Fruit fly (Drosophila melanogaster) whole organism, embryonic: ENCODE results near the gene Kal1.

Source experiments
- Adf1 ChIP-seq: fragments of 200-800 bp; sonication (Bioruptor generic); IDR thresholded peaks from 2 replicates; pipeline ENCODE4 v1.3.6; 2022; ENCODE audit warnings: missing biosample characterization, missing genetic modification characterization
- Bteb2 ChIP-seq: fragments of 200-800 bp; sonication (Bioruptor generic); optimal IDR thresholded peaks from 2 replicates; lab custom pipeline; 2016; ENCODE audit warnings: missing biosample characterization, missing genetic modification characterization
- CG12769 ChIP-seq: fragments of 200-800 bp; sonication (Bioruptor generic); optimal IDR thresholded peaks from 2 replicates; lab custom pipeline; 2019; ENCODE audit warnings: missing biosample characterization, mild to moderate bottlenecking, missing genetic modification characterization, moderate library complexity
- CG12942 ChIP-seq: fragments of 200-800 bp; sonication (Bioruptor generic); optimal IDR thresholded peaks from 3 replicates; lab custom pipeline; 2016; ENCODE audit warnings: missing biosample characterization, missing genetic modification characterization
- CG13123 ChIP-seq: fragments of 200-800 bp; sonication (Bioruptor generic); optimal IDR thresholded peaks from 2 replicates; lab custom pipeline; 2016; ENCODE audit warnings: missing biosample characterization, missing genetic modification characterization
- CG15479 ChIP-seq: fragments of 200-800 bp; sonication (Bioruptor generic); optimal IDR thresholded peaks from 3 replicates; lab custom pipeline; 2019; ENCODE audit warnings: missing biosample characterization, mild to moderate bottlenecking, missing genetic modification characterization, moderate library complexity
- CG16815 ChIP-seq: fragments of 200-800 bp; sonication (Bioruptor generic); optimal IDR thresholded peaks from 3 replicates; lab custom pipeline; 2017; ENCODE audit warnings: missing biosample characterization, mild to moderate bottlenecking, missing genetic modification characterization
- CG17359 ChIP-seq: fragments of 200-800 bp; sonication (Bioruptor generic); optimal IDR thresholded peaks from 3 replicates; lab custom pipeline; 2018; ENCODE audit warnings: missing biosample characterization, mild to moderate bottlenecking, missing genetic modification characterization, moderate library complexity
- CG17802 ChIP-seq: fragments of 200-800 bp; sonication (Bioruptor generic); optimal IDR thresholded peaks from 2 replicates; lab custom pipeline; 2018; ENCODE audit warnings: missing biosample characterization, mild to moderate bottlenecking, missing genetic modification characterization, moderate library complexity
- CG2120 ChIP-seq: fragments of 200-800 bp; sonication (Bioruptor generic); optimal IDR thresholded peaks from 3 replicates; lab custom pipeline; 2016; ENCODE audit warnings: missing biosample characterization, missing genetic modification characterization
- CG2129 ChIP-seq: fragments of 200-800 bp; sonication (Bioruptor generic); IDR thresholded peaks from 2 replicates; pipeline ENCODE4 v1.3.6; 2022; ENCODE audit warnings: missing biosample characterization, missing genetic modification characterization; ENCODE audit not compliant: partially characterized antibody
- CG2202 ChIP-seq: fragments of 200-800 bp; sonication (Bioruptor generic); optimal IDR thresholded peaks from 2 replicates; lab custom pipeline; 2018; ENCODE audit warnings: missing biosample characterization, mild to moderate bottlenecking, missing genetic modification characterization
- CG3065 ChIP-seq: fragments of 200-800 bp; sonication (Bioruptor generic); optimal IDR thresholded peaks from 2 replicates; lab custom pipeline; 2016; ENCODE audit warnings: missing biosample characterization, missing genetic modification characterization
- CG7271 ChIP-seq: fragments of 200-800 bp; sonication (Bioruptor generic); optimal IDR thresholded peaks from 2 replicates; lab custom pipeline; 2018; ENCODE audit warnings: missing biosample characterization, mild to moderate bottlenecking, missing genetic modification characterization, moderate library complexity
- CG8281 ChIP-seq: fragments of 200-800 bp; sonication (Bioruptor generic); optimal IDR thresholded peaks from 2 replicates; lab custom pipeline; 2018; ENCODE audit warnings: missing biosample characterization, mild to moderate bottlenecking, missing genetic modification characterization, moderate library complexity
- CG9437 ChIP-seq: fragments of 200-800 bp; sonication (Bioruptor generic); optimal IDR thresholded peaks from 2 replicates; lab custom pipeline; 2018; ENCODE audit warnings: missing biosample characterization, mild to moderate bottlenecking, missing genetic modification characterization
- CG9797 ChIP-seq: fragments of 200-800 bp; sonication (Bioruptor generic); optimal IDR thresholded peaks from 3 replicates; lab custom pipeline; 2018; ENCODE audit warnings: missing biosample characterization, mild to moderate bottlenecking, missing genetic modification characterization
- Hr78 ChIP-seq, 2 experiments: fragments of 200-800 bp in 1 of 2; fragments of >200 bp in 1 of 2; sonication (Bioruptor generic) in 1 of 2; optimal IDR thresholded peaks; 2 replicates each; lab custom pipeline; 2017 to 2019; ENCODE audit warnings: missing biosample characterization in 2 of 2, missing genetic modification characterization in 2 of 2, mild to moderate bottlenecking in 1 of 2, moderate library complexity in 1 of 2
- Mad ChIP-seq: fragments of 200-800 bp; sonication (Bioruptor generic); optimal IDR thresholded peaks from 2 replicates; lab custom pipeline; 2016; ENCODE audit warnings: missing biosample characterization, missing genetic modification characterization
- Myb ChIP-seq: fragments of 200-800 bp; sonication (Bioruptor generic); optimal IDR thresholded peaks from 2 replicates; lab custom pipeline; 2016; ENCODE audit warnings: missing biosample characterization, missing genetic modification characterization
- Oaz ChIP-seq: fragments of 200-800 bp; sonication (Bioruptor generic); IDR thresholded peaks from 2 replicates; pipeline ENCODE4 v1.3.6; 2022; ENCODE audit warnings: missing biosample characterization, missing genetic modification characterization
- Poxn ChIP-seq: fragments of 200-800 bp; sonication (Bioruptor generic); IDR thresholded peaks from 2 replicates; pipeline ENCODE4 v1.3.6; 2022; ENCODE audit warnings: missing biosample characterization, missing genetic modification characterization
- Sox100B ChIP-seq: fragments of 200-800 bp; sonication (Bioruptor generic); optimal IDR thresholded peaks from 3 replicates; lab custom pipeline; 2018; ENCODE audit warnings: missing biosample characterization, mild to moderate bottlenecking, missing genetic modification characterization
- YL-1 ChIP-seq: fragments of 200-800 bp; sonication (Bioruptor generic); optimal IDR thresholded peaks from 3 replicates; lab custom pipeline; 2017; ENCODE audit warnings: missing biosample characterization, mild to moderate bottlenecking, missing genetic modification characterization
- abd-A ChIP-seq: fragments of 200-800 bp; sonication (Bioruptor generic); optimal IDR thresholded peaks from 3 replicates; lab custom pipeline; 2019; ENCODE audit warnings: missing biosample characterization, mild to moderate bottlenecking, missing genetic modification characterization, moderate library complexity
- bab2 ChIP-seq: fragments of 200-800 bp; sonication (Bioruptor generic); optimal IDR thresholded peaks from 2 replicates; lab custom pipeline; 2016; ENCODE audit warnings: missing biosample characterization, missing genetic modification characterization
- bsh ChIP-seq, 2 experiments: fragments of 200-800 bp; sonication (Bioruptor generic); optimal IDR thresholded peaks; 2 replicates each; lab custom pipeline; 2017 to 2018; ENCODE audit warnings: mild to moderate bottlenecking in 2 of 2, missing biosample characterization in 2 of 2, missing genetic modification characterization in 2 of 2, moderate library complexity in 1 of 2
- chinmo ChIP-seq: fragments of 200-800 bp; sonication (Bioruptor generic); IDR thresholded peaks from 4 replicates; pipeline ENCODE4 v1.3.6; 2022; ENCODE audit warnings: missing biosample characterization, missing genetic modification characterization; ENCODE audit not compliant: partially characterized antibody
- dysf ChIP-seq: fragments of 200-800 bp; sonication (Bioruptor generic); IDR thresholded peaks from 3 replicates; pipeline ENCODE4 v1.3.6; 2022; ENCODE audit warnings: missing biosample characterization, missing genetic modification characterization
- gsb ChIP-seq: fragments of 200-800 bp; sonication (Bioruptor generic); IDR thresholded peaks from 2 replicates; pipeline ENCODE4 v1.3.6; 2022; ENCODE audit warnings: missing biosample characterization, missing genetic modification characterization
- kni ChIP-seq: fragments of 200-800 bp; sonication (Bioruptor generic); optimal IDR thresholded peaks from 3 replicates; lab custom pipeline; 2017; ENCODE audit warnings: mild to moderate bottlenecking, missing biosample characterization, missing genetic modification reagents, missing genetic modification characterization
- lola ChIP-seq, 3 experiments: fragments of >200 bp in 2 of 3; fragments of 200-800 bp in 1 of 3; sonication (Bioruptor generic) in 1 of 3; optimal IDR thresholded peaks; 2 replicates each; lab custom pipeline; 2017 to 2019; ENCODE audit warnings: missing biosample characterization in 3 of 3, missing genetic modification characterization in 3 of 3, mild to moderate bottlenecking in 1 of 3, moderate library complexity in 1 of 3
- mam ChIP-seq: fragments of 200-800 bp; sonication (Bioruptor generic); optimal IDR thresholded peaks from 3 replicates; lab custom pipeline; 2016; ENCODE audit warnings: missing biosample characterization, missing genetic modification characterization
- peb ChIP-seq: fragments of 200-800 bp; sonication (Bioruptor generic); IDR thresholded peaks from 2 replicates; pipeline ENCODE4 v1.3.6; 2022; ENCODE audit warnings: missing biosample characterization, missing genetic modification characterization
- pum ChIP-seq: fragments of 200-800 bp; sonication (Bioruptor generic); optimal IDR thresholded peaks from 2 replicates; lab custom pipeline; 2016; ENCODE audit warnings: missing biosample characterization, missing genetic modification characterization
- sd ChIP-seq: fragments of 200-800 bp; sonication (Bioruptor generic); optimal IDR thresholded peaks from 3 replicates; lab custom pipeline; 2018; ENCODE audit warnings: missing biosample characterization, mild to moderate bottlenecking, missing genetic modification characterization, moderate library complexity
- sens ChIP-seq: fragments of 200-800 bp; sonication (Bioruptor generic); peaks from one replicate; lab custom pipeline; 2016; ENCODE audit warnings: missing biosample characterization, missing genetic modification characterization
- sna ChIP-seq: fragments of 200-800 bp; sonication (Bioruptor generic); IDR thresholded peaks from 2 replicates; pipeline ENCODE4 v1.3.6; 2022; ENCODE audit warnings: missing biosample characterization, missing genetic modification characterization; ENCODE audit not compliant: partially characterized antibody
- sqz ChIP-seq: fragments of 200-800 bp; sonication (Bioruptor generic); optimal IDR thresholded peaks from 3 replicates; lab custom pipeline; 2018; ENCODE audit warnings: missing biosample characterization, mild to moderate bottlenecking, missing genetic modification characterization
- vvl ChIP-seq: fragments of 200-800 bp; sonication (Bioruptor generic); IDR thresholded peaks from 2 replicates; pipeline ENCODE4 v1.3.6; 2022; ENCODE audit warnings: missing biosample characterization, missing genetic modification characterization
- z ChIP-seq: fragments of 200-800 bp; sonication (Bioruptor generic); IDR thresholded peaks from 3 replicates; pipeline ENCODE4 v1.3.6; 2022; ENCODE audit warnings: missing biosample characterization, missing genetic modification characterization
- zen2 ChIP-seq: fragments of 200-800 bp; sonication (Bioruptor generic); IDR thresholded peaks from 3 replicates; pipeline ENCODE4 v1.3.6; 2022; ENCODE audit warnings: missing biosample characterization, missing genetic modification characterization; ENCODE audit not compliant: partially characterized antibody

Kal1 gene

DNA sequence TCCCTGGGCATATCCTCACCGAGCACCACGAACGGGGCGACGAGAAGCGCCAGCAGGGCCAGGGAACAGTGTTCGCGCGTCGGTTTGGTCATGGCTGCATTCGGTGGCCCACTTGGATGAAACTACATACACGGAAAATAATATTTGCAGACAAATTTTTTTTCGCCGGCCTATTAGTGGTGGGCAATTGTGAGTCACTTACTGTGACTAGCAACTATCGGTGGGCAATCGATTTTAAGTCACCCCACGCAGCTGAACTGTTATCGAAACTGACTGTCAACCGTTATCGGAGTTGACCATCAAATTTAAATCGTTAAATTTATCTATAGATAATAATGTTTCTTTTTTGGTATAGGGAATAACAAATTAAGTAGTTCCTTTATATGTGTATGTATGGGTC is 28.2 kb downstream of the Kal1 start, which contains the start of gene CG5510 (continued):
- TF ChIP-seq pum (GFP tag; lab: Kevin White, UChicago) (peak; percentile 52), CG9797 (GFP tag; lab: Kevin White, UChicago) (peak; percentile 57), gsb (GFP tag; lab: Robert Waterston, UW) (no peak), CG3065 (GFP tag; lab: Kevin White, UChicago) (no peak), Myb (GFP tag; lab: Kevin White, UChicago) (peak; percentile 97), bab2 (GFP tag; lab: Kevin White, UChicago) (no peak), YL-1 (GFP tag; lab: Kevin White, UChicago) (peak; percentile 86), Mad (peak; percentile 75), CG7271 (tag; lab: Kevin White, UChicago) (no peak), Bteb2 (peak; percentile 11), CG15479 (GFP tag; lab: Kevin White, UChicago) (no peak), abd-A (tag; lab: Kevin White, UChicago) (no peak), peb (GFP tag; lab: Robert Waterston, UW) (0 out of 2 replicates have a peak, but pooled peaks have one; percentile 11), Poxn (GFP tag; lab: Robert Waterston, UW) (no peak), Oaz (GFP tag; lab: Robert Waterston, UW) (no peak), CG8281 (tag; lab: Kevin White, UChicago) (no peak), bsh (GFP tag; optimal IDR thresholded peaks at IDR 0.05; lab: Kevin White, UChicago) (peak in 1 of 2 experiments; percentile 45), CG2120 (GFP tag; lab: Kevin White, UChicago) (peak; percentile 78), Sox100B (GFP tag; lab: Kevin White, UChicago) (no peak), CG2129 (GFP tag; lab: Robert Waterston, UW) (peak; percentile 86), CG13123 (no peak), CG17802 (tag; lab: Kevin White, UChicago) (no peak), lola (GFP tag; optimal IDR thresholded peaks at IDR 0.05; lab: Kevin White, UChicago) (peak in 1 of 3 experiments; percentile 8), dysf (GFP tag; lab: Robert Waterston, UW) (peak; percentile 25; the same call in 1 of the 3 replicates), CG17359 (tag; lab: Kevin White, UChicago) (peak; percentile 43), vvl (GFP tag; lab: Robert Waterston, UW) (peak; percentile 73), Hr78 (GFP tag; optimal IDR thresholded peaks at IDR 0.05; lab: Kevin White, UChicago) (no peak), CG16815 (GFP tag; lab: Kevin White, UChicago) (no peak), CG12769 (tag; lab: Kevin White, UChicago) (peak; percentile 56), mam (GFP tag; lab: Kevin White, UChicago) (peak; percentile 67)
- TF ChIP-seq, all 482 proteins: peak for 241

DNA sequence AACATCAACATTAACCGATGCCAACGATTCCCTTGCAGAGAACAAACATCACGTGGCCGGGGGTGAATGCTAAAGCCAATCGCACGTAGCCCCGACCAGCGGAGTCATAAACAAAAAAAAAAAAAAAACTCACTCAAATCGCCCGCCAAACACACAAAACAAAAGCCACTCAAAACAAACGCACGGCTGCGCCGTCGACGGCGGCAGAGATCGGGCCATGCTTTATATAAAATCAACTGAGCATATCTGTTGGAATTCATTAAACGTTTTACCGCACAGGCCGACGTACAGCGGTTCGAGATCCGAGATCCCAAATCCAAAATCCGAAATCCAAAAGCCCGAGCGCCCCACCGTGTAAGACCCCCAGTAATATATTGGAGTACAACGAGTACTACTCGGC is 31.2 kb downstream of the Kal1 start, which contains the start of gene CG13606:
Gene CG13606, plus strand, starts transcription at position 250 of the 400 bp plus-strand sequence.
- TF ChIP-seq sd (tag; lab: Kevin White, UChicago) (peak; percentile 52), z (GFP tag; lab: Robert Waterston, UW) (peak; percentile 94), sens (GFP tag; lab: Kevin White, UChicago) (no peak), CG9437 (no peak), kni (GFP tag; lab: Kevin White, UChicago) (no peak), chinmo (peak; percentile 19; the same call in 1 of the 4 replicates), CG12942 (GFP tag; lab: Kevin White, UChicago) (no peak), Adf1 (peak; percentile 72), zen2 (GFP tag; lab: Robert Waterston, UW) (0 out of 3 replicates have a peak, but pooled peaks have one; percentile 43), sna (0 out of 2 replicates have a peak, but pooled peaks have one; percentile 22), vvl (GFP tag; lab: Robert Waterston, UW) (0 out of 2 replicates have a peak, but pooled peaks have one; percentile 15), CG2202 (tag; lab: Kevin White, UChicago) (no peak), sqz (GFP tag; lab: Kevin White, UChicago) (peak; percentile 75)
